Fruit fly (Drosophila melanogaster) whole organism, embryonic: ENCODE measurements around the gene foxo.

Experiments used
- CG11456 ChIP-seq: fragments of 200-800 bp; sonication (Bioruptor generic); IDR thresholded peaks from 3 replicates; pipeline ENCODE4 v1.3.6; 2022; ENCODE audit warnings: missing biosample characterization, missing genetic modification characterization
- CG11504 ChIP-seq: fragments of 200-800 bp; sonication (Bioruptor generic); optimal IDR thresholded peaks from 3 replicates; lab custom pipeline; 2019; ENCODE audit warnings: missing biosample characterization, mild to moderate bottlenecking, missing genetic modification characterization, moderate library complexity
- CG12391 ChIP-seq: fragments of 200-800 bp; sonication (Bioruptor generic); optimal IDR thresholded peaks from 3 replicates; lab custom pipeline; 2018; ENCODE audit warnings: missing biosample characterization, mild to moderate bottlenecking, missing genetic modification characterization, moderate library complexity
- CG12769 ChIP-seq: fragments of 200-800 bp; sonication (Bioruptor generic); optimal IDR thresholded peaks from 2 replicates; lab custom pipeline; 2019; ENCODE audit warnings: missing biosample characterization, mild to moderate bottlenecking, missing genetic modification characterization, moderate library complexity
- CG15269 ChIP-seq: fragments of 200-800 bp; sonication (Bioruptor generic); optimal IDR thresholded peaks from 2 replicates; lab custom pipeline; 2018; ENCODE audit warnings: missing biosample characterization, mild to moderate bottlenecking, missing genetic modification characterization, moderate library complexity
- CG18599 ChIP-seq: fragments of 200-800 bp; sonication (Bioruptor generic); optimal IDR thresholded peaks from 3 replicates; lab custom pipeline; 2017; ENCODE audit warnings: missing biosample characterization, missing genetic modification characterization, mild to moderate bottlenecking, moderate library complexity, missing genetic modification reagents
- CG2120 ChIP-seq: fragments of 200-800 bp; sonication (Bioruptor generic); optimal IDR thresholded peaks from 3 replicates; lab custom pipeline; 2016; ENCODE audit warnings: missing biosample characterization, missing genetic modification characterization
- CG2678 ChIP-seq: fragments of 200-800 bp; sonication (Bioruptor generic); optimal IDR thresholded peaks from 3 replicates; lab custom pipeline; 2019; ENCODE audit warnings: missing biosample characterization, mild to moderate bottlenecking, missing genetic modification characterization, moderate library complexity
- CG30403 ChIP-seq: fragments of 200-800 bp; sonication (Bioruptor generic); optimal IDR thresholded peaks from 3 replicates; lab custom pipeline; 2016; ENCODE audit warnings: missing biosample characterization, missing genetic modification characterization
- CG32772 ChIP-seq: fragments of 200-800 bp; sonication (Bioruptor generic); IDR thresholded peaks from 2 replicates; pipeline ENCODE4 v1.3.6; 2022; ENCODE audit warnings: missing biosample characterization, missing genetic modification characterization
- CG34376 ChIP-seq: fragments of 200-800 bp; sonication (Bioruptor generic); optimal IDR thresholded peaks from 2 replicates; lab custom pipeline; 2018; ENCODE audit warnings: missing biosample characterization, mild to moderate bottlenecking, missing genetic modification characterization
- CG7556 ChIP-seq: fragments of 200-800 bp; sonication (Bioruptor generic); optimal IDR thresholded peaks from 2 replicates; lab custom pipeline; 2017; ENCODE audit warnings: missing biosample characterization, mild to moderate bottlenecking, missing genetic modification characterization
- CG9727 ChIP-seq: fragments of 200-800 bp; sonication (Bioruptor generic); optimal IDR thresholded peaks from 3 replicates; lab custom pipeline; 2017; ENCODE audit warnings: missing biosample characterization, mild to moderate bottlenecking, missing genetic modification characterization
- CG9932 ChIP-seq: fragments of 200-800 bp; sonication (Bioruptor generic); IDR thresholded peaks from 2 replicates; pipeline ENCODE4 v1.3.6; 2022; ENCODE audit warnings: missing biosample characterization, missing genetic modification characterization
- CTCF ChIP-seq: fragments of 200-800 bp; sonication (Bioruptor generic); optimal IDR thresholded peaks from 2 replicates; lab custom pipeline; 2017; ENCODE audit warnings: missing biosample characterization, mild to moderate bottlenecking, missing genetic modification characterization, moderate library complexity
- Eip74EF ChIP-seq, 2 experiments: fragments of 200-800 bp in 1 of 2; fragments of >200 bp in 1 of 2; sonication (Bioruptor generic) in 1 of 2; optimal IDR thresholded peaks; 2 replicates each; lab custom pipeline; 2017 to 2019; ENCODE audit warnings: missing biosample characterization in 2 of 2, missing genetic modification characterization in 2 of 2, mild to moderate bottlenecking in 1 of 2, moderate library complexity in 1 of 2
- Ets65A ChIP-seq: fragments of 200-800 bp; sonication (Bioruptor generic); peaks from one replicate; lab custom pipeline; 2016; ENCODE audit warnings: missing biosample characterization, missing genetic modification characterization
- Fer2 ChIP-seq: fragments of 200-800 bp; sonication (Bioruptor generic); optimal IDR thresholded peaks from 2 replicates; lab custom pipeline; 2018; ENCODE audit warnings: missing biosample characterization, mild to moderate bottlenecking, missing genetic modification characterization, moderate library complexity
- HmgD ChIP-seq: fragments of 200-800 bp; sonication (Bioruptor generic); optimal IDR thresholded peaks from 3 replicates; lab custom pipeline; 2016; ENCODE audit warnings: missing biosample characterization, missing genetic modification characterization
- Hmx ChIP-seq: fragments of 200-800 bp; sonication (Bioruptor generic); optimal IDR thresholded peaks from 2 replicates; lab custom pipeline; 2016; ENCODE audit warnings: missing biosample characterization, missing genetic modification characterization
- Hr39 ChIP-seq: fragments of >200 bp; optimal IDR thresholded peaks from 2 replicates; lab custom pipeline; 2017
- MBD-R2 ChIP-seq: fragments of 200-800 bp; sonication (Bioruptor generic); IDR thresholded peaks from 2 replicates; pipeline ENCODE4 v1.3.6; 2022; ENCODE audit warnings: missing biosample characterization, missing genetic modification characterization
- Mes4 ChIP-seq: fragments of 200-800 bp; sonication (Bioruptor generic); optimal IDR thresholded peaks from 2 replicates; lab custom pipeline; 2016; ENCODE audit warnings: missing biosample characterization, missing genetic modification characterization
- Pdp1 ChIP-seq, 2 experiments: fragments of 200-800 bp; sonication (Bioruptor generic); optimal IDR thresholded peaks; 3 replicates each; lab custom pipeline; 2016; ENCODE audit warnings: missing biosample characterization in 2 of 2, missing genetic modification characterization in 2 of 2, mild to moderate bottlenecking in 1 of 2, moderate library complexity in 1 of 2
- Ravus ChIP-seq: fragments of 200-800 bp; sonication (Bioruptor generic); IDR thresholded peaks from 2 replicates; pipeline ENCODE4 v1.3.6; 2022; ENCODE audit warnings: missing biosample characterization, missing genetic modification characterization
- Tbp ChIP-seq: fragments of >200 bp; optimal IDR thresholded peaks from 2 replicates; lab custom pipeline; 2018; ENCODE audit warnings: missing biosample characterization, missing genetic modification characterization
- bab2 ChIP-seq: fragments of 200-800 bp; sonication (Bioruptor generic); optimal IDR thresholded peaks from 2 replicates; lab custom pipeline; 2016; ENCODE audit warnings: missing biosample characterization, missing genetic modification characterization
- chn ChIP-seq: fragments of 200-800 bp; sonication (Bioruptor generic); optimal IDR thresholded peaks from 2 replicates; lab custom pipeline; 2016; ENCODE audit warnings: missing biosample characterization, missing genetic modification characterization
- croc ChIP-seq: fragments of 200-800 bp; sonication (Bioruptor generic); conservative IDR thresholded peaks from 3 replicates; pipeline ENCODE4 v1.3.6; 2022; ENCODE audit warnings: missing biosample characterization, missing genetic modification characterization
- crol ChIP-seq: fragments of 200-800 bp; sonication (Bioruptor generic); IDR thresholded peaks from 2 replicates; pipeline ENCODE4 v1.3.6; 2022; ENCODE audit warnings: missing biosample characterization, missing genetic modification characterization
- dysf ChIP-seq: fragments of 200-800 bp; sonication (Bioruptor generic); IDR thresholded peaks from 3 replicates; pipeline ENCODE4 v1.3.6; 2022; ENCODE audit warnings: missing biosample characterization, missing genetic modification characterization
- emc ChIP-seq: fragments of 200-800 bp; sonication (Bioruptor generic); optimal IDR thresholded peaks from 2 replicates; lab custom pipeline; 2016; ENCODE audit warnings: missing biosample characterization, missing genetic modification characterization
- grau ChIP-seq: fragments of 200-800 bp; optimal IDR thresholded peaks from 3 replicates; lab custom pipeline; 2019; ENCODE audit warnings: missing biosample characterization, mild to moderate bottlenecking, missing genetic modification characterization, moderate library complexity
- insv ChIP-seq, 2 experiments: fragments of 200-800 bp; sonication (Bioruptor generic); optimal IDR thresholded peaks; 3 replicates each; lab custom pipeline; 2016 to 2018; ENCODE audit warnings: missing biosample characterization in 2 of 2, missing genetic modification characterization in 2 of 2
- mirr ChIP-seq: fragments of 200-800 bp; sonication (Bioruptor generic); optimal IDR thresholded peaks from 3 replicates; lab custom pipeline; 2018; ENCODE audit warnings: missing biosample characterization, mild to moderate bottlenecking, missing genetic modification characterization
- nerfin-2 ChIP-seq: fragments of 200-800 bp; sonication (Bioruptor generic); IDR thresholded peaks from 2 replicates; pipeline ENCODE4 v1.3.6; 2022; ENCODE audit warnings: missing biosample characterization, missing genetic modification characterization; ENCODE audit not compliant: partially characterized antibody
- slbo ChIP-seq: fragments of 200-800 bp; sonication (Bioruptor generic); IDR thresholded peaks from 2 replicates; pipeline ENCODE4 v1.3.6; 2022; ENCODE audit warnings: missing biosample characterization, missing genetic modification characterization
- zen2 ChIP-seq: fragments of 200-800 bp; sonication (Bioruptor generic); IDR thresholded peaks from 3 replicates; pipeline ENCODE4 v1.3.6; 2022; ENCODE audit warnings: missing biosample characterization, missing genetic modification characterization; ENCODE audit not compliant: partially characterized antibody

The foxo gene

dm6 chr3R:14098527-14099109 lies 41.9 kb downstream of the foxo start (continued):
- TF ChIP-seq CG2678 (tag; lab: Kevin White, UChicago): peak; percentile 20
- TF ChIP-seq CG15269 (tag; lab: Kevin White, UChicago): peak; percentile 0
- TF ChIP-seq CG12391 (tag; lab: Kevin White, UChicago): peak; percentile 14
- TF ChIP-seq zen2 (GFP tag; lab: Robert Waterston, UW): no peak
- TF ChIP-seq grau (tag; lab: Kevin White, UChicago): peak; percentile 28
- TF ChIP-seq Mes4 (GFP tag; lab: Kevin White, UChicago): no peak
- no peak for TF ChIP-seq emc (GFP tag; lab: Kevin White, UChicago)
- TF ChIP-seq CG11456 (GFP tag; lab: Robert Waterston, UW): peak; percentile 60; the same call in 1 of the 3 replicates
- TF ChIP-seq Hmx (GFP tag; lab: Kevin White, UChicago): no peak
- TF ChIP-seq CG18599 (GFP tag; lab: Kevin White, UChicago): peak; percentile 8
- TF ChIP-seq Fer2 (tag; lab: Kevin White, UChicago): no peak
- no peak for TF ChIP-seq MBD-R2
- TF ChIP-seq HmgD (GFP tag; lab: Kevin White, UChicago): peak; percentile 25
- TF ChIP-seq CG32772 (GFP tag; lab: Robert Waterston, UW): no peak
- no peak for TF ChIP-seq insv (GFP tag; optimal IDR thresholded peaks at IDR 0.05; lab: Kevin White, UChicago)
- peak; percentile 17 for TF ChIP-seq CG30403 (GFP tag; lab: Kevin White, UChicago)
- TF ChIP-seq Hr39 (lab: Kevin White, UChicago): no peak
- no peak for TF ChIP-seq CG2120 (GFP tag; lab: Kevin White, UChicago)
- peak; percentile 8 for TF ChIP-seq CG34376 (GFP tag; lab: Kevin White, UChicago)
- peak; percentile 14 for TF ChIP-seq mirr (GFP tag; lab: Kevin White, UChicago)
- no peak for TF ChIP-seq nerfin-2 (GFP tag; lab: Robert Waterston, UW)
- TF ChIP-seq CG9932 (GFP tag; lab: Robert Waterston, UW): no peak
- TF ChIP-seq chn: no peak
- TF ChIP-seq Eip74EF (GFP tag; optimal IDR thresholded peaks at IDR 0.05; lab: Kevin White, UChicago): no peak
- TF ChIP-seq dysf (GFP tag; lab: Robert Waterston, UW): peak; percentile 5; the same call in 1 of the 3 replicates
- no peak for TF ChIP-seq Ravus (GFP tag; lab: Robert Waterston, UW)
- peak; percentile 92 for TF ChIP-seq CTCF (GFP tag; lab: Kevin White, UChicago)
- peak; percentile 43 for TF ChIP-seq CG12769 (tag; lab: Kevin White, UChicago)
- peak; percentile 42 for TF ChIP-seq CG11504 (tag; lab: Kevin White, UChicago)

DNA sequence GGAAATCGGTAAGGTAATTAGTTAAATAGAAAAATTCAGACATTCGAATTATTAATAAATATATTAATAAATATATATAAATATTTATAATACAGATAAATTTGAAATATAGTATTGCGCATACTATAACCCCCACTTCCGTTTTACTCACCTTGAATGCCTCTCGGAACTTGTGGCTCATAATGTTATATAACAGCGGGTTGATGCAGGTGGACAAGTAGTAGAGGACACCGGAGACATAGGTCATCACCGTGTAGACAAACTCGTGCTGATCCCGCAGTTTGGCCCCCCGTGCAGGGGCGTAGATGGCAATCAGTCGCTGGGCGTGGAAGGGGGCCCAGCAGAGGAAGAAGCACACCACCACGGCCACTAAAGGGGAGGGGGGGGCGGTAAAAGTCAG lies 44.2 kb downstream of the foxo start:
- TF ChIP-seq CG9727 (GFP tag; lab: Kevin White, UChicago): no peak
- no peak for TF ChIP-seq Tbp (GFP tag; lab: Kevin White, UChicago)
- peak; percentile 62 for TF ChIP-seq Ets65A (GFP tag; lab: Kevin White, UChicago)
- TF ChIP-seq CG11456 (GFP tag; lab: Robert Waterston, UW): 0 out of 3 replicates have a peak, but pooled peaks have one; percentile 21
- 0 out of 2 replicates have a peak, but pooled peaks have one; percentile 26 for TF ChIP-seq crol
- TF ChIP-seq slbo (GFP tag; lab: Robert Waterston, UW): 0 out of 2 replicates have a peak, but pooled peaks have one; percentile 5
- peak in 1 of 2 experiments; percentile 71 for TF ChIP-seq Pdp1 (GFP tag; optimal IDR thresholded peaks at IDR 0.05; lab: Kevin White, UChicago)
- no peak for TF ChIP-seq croc (GFP tag; lab: Robert Waterston, UW)
- no peak for TF ChIP-seq CG7556 (GFP tag; lab: Kevin White, UChicago)
- no peak for TF ChIP-seq bab2 (GFP tag; lab: Kevin White, UChicago)
